Worm (Caenorhabditis elegans) whole organism, dauer: ENCODE data around the gene set-9.

Source experiments
- unc-62 ChIP-seq: sonication (generic microtip); optimal IDR thresholded peaks from 2 replicates; lab custom pipeline; 2017; ENCODE audit warnings: missing biosample characterization, missing genetic modification reagents, missing genetic modification characterization

Gene set-9

DNA sequence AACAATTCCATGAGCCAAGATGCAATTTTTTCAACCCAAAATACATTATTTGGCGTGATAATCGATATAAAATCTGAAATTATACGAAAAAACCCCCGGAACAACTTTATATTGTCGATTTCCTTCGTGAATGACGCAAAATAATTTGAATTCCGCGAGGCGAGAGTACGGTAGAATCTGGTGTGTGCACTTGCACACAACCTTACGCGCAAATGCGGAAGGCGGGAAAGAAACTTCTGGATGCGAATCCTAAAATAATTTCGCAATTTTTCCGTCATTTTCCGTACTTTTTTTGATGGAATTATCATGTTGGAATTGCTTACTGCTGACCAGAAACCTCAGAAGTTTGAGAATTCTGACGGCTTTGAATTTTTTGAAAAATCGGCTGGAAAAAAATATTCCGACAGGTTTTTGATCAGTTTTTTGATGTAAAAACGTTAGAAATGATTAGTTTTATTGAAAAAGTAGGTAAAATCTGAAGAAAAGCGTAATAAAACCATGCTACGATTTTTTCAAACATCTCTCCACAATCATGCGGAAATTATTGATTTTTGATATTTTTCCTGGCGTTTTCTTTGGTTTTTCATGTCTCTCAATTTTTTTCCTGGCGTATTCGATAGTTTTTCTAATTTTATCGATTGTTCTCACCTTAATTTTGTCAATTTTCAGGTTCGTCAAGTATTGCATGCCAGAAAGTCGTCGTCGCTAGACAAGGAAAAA, at the start of gene set-9:
set-9 (plus strand) TSS at position 670 of the 720 bp plus-strand sequence.
- no peak for TF ChIP-seq unc-62 (GFP tag; lab: Kevin White, UChicago)

DNA sequence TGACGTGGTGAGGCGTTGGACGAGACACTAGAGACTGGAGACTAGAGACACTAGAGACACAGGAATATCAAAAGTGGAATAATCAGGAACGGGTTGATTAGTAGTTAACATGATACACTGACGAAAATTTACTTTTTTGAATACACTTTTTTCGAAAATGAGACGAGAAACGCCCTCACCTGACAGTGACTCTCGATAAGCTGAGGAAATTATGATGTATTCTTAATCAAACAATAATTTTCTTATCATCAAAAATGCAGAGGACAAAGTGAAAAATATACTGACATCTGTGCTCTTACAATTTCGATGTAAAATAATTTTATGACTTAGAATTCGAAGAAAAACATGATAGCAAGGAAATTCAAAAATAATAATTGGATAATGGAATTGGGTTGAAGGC, 48.3 kb upstream of the set-9 start:
- TF ChIP-seq unc-62 (GFP tag; lab: Kevin White, UChicago) = no peak

DNA sequence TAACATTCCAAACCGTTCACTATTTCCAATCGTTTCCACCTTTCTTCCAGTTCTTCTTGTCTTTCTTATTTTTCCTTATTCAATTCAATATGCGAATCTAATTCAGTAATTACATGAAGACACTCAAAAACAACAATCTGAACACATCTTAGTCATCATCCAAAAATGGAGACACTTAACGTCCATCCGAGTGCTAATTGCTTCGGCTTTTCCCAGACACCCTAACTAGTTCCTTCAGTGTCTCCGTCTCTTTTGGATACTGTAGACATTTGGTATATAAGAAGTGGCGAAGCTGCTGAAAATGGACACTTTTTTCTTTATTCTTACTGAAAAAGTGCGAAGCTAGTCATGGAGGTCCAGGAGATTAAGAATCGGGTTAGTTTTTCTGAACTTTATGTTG, 44.7 kb upstream of the set-9 start, which contains the start of gene col-33:
col-33 (plus strand) TSS at position 301 of the 400 bp plus-strand sequence.
- no peak for TF ChIP-seq unc-62 (GFP tag; lab: Kevin White, UChicago)

DNA sequence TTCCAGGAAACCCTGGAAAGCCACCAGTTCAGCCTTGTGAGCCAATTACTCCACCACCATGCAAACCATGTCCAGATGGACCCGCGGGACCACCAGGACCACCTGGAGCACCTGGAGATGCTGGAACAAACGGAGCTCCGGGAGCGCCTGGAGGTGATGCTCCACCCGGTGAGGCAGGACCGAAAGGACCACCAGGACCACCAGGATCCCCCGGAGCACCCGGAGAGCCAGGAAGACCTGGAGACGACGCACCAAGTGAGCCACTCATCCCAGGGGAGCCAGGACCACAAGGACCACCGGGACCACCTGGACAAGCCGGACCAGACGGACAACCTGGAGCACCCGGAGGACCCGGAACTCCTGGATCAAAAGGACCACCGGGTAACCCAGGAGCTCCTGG, 43.0 kb upstream of the set-9 start:
- no peak for TF ChIP-seq unc-62 (GFP tag; lab: Kevin White, UChicago)

DNA sequence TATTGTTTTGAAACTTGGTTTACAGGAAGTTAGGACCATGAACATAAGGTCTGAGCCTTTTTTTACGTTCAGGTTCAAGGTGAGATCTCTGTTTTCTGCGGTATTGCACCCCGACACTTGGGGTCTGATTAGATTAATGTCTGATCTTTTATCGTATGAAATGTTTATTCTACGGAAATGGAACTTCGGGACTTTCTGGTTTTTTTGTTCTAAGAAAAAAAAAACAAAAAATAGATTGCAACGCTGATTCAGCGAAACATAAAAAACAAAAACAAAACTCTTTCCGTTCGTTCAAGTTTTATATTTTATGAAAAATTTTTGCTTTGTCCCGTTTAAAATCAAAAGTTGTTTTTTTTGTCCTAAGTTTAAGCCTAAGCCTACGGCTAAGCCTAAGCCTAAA, 42.5 kb upstream of the set-9 start, which contains the start of gene F36A4.5:
F36A4.5 (plus strand) TSS at position 301 of the 400 bp plus-strand sequence.
- no peak for TF ChIP-seq unc-62 (GFP tag; lab: Kevin White, UChicago)

DNA sequence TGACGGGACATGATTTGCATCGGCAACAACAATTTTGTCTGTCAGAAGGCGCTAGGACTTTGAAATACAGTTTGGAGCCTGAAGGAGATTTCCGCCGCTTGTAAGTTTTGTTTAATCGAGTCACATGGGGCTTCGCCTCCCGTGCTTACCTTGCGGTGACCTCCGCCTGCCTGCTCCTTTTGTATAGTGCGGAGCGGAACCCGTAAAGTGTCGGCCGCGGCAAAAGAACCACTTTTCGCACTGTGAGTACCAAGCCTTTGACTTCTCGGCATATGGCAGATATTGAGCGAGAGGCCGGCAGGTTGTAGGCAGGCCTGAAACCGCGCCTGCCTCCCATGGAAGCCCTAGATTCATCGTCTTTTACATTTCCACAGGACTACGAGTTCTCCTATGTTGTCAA, 41.7 kb upstream of the set-9 start:
- TF ChIP-seq unc-62 (GFP tag; lab: Kevin White, UChicago) = no peak

DNA sequence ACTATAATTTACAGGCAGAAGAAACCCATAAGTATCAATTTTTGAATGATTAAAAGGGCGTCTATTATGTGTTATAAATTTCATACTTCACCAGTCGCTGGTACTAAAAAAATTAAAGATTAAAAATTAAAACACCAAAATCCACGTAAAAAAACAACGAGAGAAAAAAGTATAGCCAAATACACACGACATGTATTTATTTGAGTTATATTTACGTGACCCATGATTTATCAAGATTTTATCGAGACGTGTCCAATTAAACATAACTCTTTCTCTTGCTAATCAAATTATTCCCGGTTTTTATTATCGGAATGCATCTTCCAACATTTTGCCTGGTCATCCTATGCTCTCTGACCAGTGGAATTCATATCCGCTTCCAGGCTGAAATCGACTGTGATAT, 40.4 kb upstream of the set-9 start, which contains the start of gene F36A4.4:
F36A4.4 (plus strand) TSS at position 301 of the 400 bp plus-strand sequence.
- no peak for TF ChIP-seq unc-62 (GFP tag; lab: Kevin White, UChicago)

DNA sequence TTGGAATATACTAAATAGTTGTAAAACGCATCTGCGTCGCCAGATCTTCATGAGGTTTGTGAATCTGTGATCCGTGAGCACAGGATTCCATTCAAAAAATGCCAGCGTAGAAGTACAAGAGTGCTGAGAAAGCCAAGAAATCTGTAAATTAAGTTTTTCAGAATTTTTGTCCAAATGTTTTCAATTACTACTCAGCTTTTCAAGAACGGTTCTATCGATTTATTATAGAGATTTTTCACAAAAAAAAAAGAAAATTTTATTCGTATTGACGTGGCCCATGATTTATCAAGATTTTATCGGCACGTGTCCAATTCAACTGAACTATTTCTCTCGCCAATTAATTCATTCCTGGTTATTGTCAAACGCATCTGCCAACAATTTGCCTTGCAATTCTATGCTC, 38.4 kb upstream of the set-9 start, which contains the start of gene F36A4.3:
F36A4.3 (plus strand) TSS at position 301 of the 400 bp plus-strand sequence.
- TF ChIP-seq unc-62 (GFP tag; lab: Kevin White, UChicago) = no peak

DNA sequence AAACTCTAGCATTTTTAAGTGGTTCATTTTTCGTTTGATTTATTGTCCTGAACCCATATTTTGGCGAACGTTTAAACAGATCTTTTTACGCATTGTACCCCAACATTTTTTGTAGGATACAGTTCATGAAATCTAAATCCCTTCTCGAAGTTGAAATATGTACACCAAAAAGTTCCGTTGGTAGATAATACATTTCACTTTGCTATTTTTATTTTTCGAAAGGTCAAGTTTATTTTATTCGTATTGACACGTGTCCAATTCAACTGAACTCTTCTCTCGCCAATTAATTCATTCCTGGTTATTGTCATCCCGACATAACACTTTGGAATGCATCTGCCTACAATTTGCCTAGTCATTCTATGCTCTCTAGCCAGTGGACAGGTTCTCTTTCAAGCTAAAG, 36.8 kb upstream of the set-9 start, which contains the start of gene F36A4.2:
F36A4.2 (plus strand) TSS at position 301 of the 400 bp plus-strand sequence.
- no peak for TF ChIP-seq unc-62 (GFP tag; lab: Kevin White, UChicago)

DNA sequence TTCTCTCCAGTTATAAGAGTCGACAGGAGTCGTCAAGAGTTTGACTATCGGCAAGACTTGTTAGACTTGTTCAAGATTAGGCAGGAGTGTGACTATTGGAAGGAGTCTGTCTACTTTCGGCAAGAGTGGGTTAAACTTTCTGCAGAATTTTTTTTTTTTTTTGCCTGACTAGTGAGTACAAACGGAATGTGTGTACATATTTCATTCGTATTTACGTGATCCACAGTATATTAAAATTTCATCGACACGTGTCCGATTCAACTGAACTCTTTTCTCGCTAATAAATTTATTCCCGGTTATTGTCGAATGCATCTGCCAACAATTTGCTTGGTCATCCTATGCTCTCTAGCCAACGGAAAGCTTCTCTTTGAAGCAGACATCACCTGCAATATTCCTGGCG, 35.5 kb upstream of the set-9 start, which contains the start of gene F36A4.1:
F36A4.1 (plus strand) TSS at position 301 of the 400 bp plus-strand sequence.
- TF ChIP-seq unc-62 (GFP tag; lab: Kevin White, UChicago) = no peak

DNA sequence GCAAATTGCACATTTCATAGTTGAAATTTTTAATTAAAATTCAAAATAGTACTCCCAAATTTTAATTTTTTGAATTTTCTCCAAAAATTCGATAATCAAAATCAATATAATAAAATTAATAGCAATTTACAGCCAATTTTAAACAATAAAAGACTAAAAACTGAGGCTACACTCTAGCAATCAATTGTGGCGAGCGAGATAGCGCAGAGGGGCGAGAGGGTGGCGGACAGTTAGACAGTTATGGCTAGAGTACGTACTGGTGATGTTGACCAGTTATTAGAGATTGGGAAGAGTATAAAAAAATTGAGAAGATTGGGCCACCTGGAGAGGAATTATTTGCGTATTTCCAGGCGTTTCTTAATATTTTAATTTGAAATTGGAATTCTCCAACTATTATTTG, 30.0 kb upstream of the set-9 start, which contains the start of gene nhr-78:
nhr-78 (minus strand) TSS at position 182 of the 400 bp plus-strand sequence.
- TF ChIP-seq unc-62 (GFP tag; lab: Kevin White, UChicago) = no peak

DNA sequence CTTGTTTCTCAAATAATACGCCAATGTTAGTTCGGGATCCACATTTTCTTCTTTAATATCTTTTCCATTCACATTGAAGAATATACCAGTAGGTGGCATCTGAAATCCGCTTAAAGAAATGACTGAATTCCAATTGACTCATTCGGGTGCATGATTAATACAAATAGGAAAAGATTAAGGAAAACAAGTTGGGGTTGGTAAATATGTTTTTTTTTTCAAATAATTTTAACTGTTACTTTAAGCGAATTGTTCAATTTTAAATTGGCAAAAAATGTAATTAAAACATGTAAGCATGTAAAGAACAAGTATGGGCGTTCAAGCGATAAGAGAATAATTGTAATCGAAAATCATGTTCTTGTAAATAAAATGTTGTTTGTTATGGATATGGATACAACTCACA, 23.7 kb upstream of the set-9 start, which contains the start of gene F15E6.6:
F15E6.6 (minus strand) TSS at position 101 of the 400 bp plus-strand sequence.
- no peak for TF ChIP-seq unc-62 (GFP tag; lab: Kevin White, UChicago)

DNA sequence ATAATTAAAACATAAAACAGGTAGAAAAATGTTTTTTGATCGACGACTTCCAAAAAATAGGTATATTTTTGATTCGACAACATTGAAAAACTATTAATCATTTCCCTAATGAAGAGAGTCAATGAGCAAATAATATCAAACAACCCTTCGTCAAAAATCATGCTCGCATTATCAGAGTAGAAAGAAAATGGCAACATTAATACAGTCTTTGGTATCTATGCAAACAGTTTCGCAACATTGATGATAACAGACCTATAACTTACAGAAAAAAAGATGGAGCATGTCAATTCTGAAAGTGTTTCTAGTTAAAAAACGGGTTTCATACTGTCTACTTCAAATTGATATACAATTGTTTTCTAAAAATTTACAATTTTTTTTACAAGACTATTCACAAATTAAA, 22.7 kb upstream of the set-9 start:
- TF ChIP-seq unc-62 (GFP tag; lab: Kevin White, UChicago) = no peak

DNA sequence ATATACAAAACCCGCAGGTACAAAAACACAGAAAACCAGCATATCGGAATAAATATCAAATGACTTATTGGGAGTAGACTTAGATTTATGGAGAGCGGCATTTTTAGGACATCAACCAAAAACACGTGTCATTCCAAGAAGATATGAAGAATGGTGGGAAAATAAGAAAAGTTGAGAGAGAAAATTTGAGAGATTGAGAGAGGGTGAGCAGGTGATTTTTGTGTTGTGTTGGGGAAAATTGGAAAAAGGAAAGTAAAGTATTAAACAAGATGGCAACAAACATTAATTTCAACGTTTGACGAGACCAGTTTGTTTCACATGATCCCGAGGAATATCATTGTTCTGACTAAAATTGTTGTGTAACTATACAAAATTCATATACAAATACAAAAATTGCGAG, 19.4 kb upstream of the set-9 start, which contains the start of gene srv-4:
srv-4 (minus strand) TSS at position 101 of the 400 bp plus-strand sequence.
- no peak for TF ChIP-seq unc-62 (GFP tag; lab: Kevin White, UChicago)

DNA sequence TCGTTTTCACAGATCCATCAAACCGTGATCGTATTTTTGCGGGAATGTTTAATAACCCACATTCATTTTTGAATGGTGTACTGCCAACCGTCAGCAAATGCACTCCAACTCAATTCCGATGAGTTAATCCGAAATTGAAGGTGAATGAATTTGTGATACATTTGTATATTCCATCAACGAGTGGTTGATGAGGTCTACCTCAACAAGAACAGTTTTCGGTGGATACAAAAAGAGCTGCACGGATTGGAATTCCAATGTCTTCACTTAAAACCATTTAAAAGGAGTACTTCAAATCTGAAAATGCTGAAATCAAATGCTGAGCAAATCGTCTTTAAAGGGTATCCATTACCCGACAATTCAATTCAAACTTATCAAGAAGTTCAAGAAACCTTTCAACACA, 18.4 kb upstream of the set-9 start, which contains the start of gene F15E6.5:
F15E6.5 (plus strand) TSS at position 301 of the 400 bp plus-strand sequence.
- TF ChIP-seq unc-62 (GFP tag; lab: Kevin White, UChicago) = no peak

DNA sequence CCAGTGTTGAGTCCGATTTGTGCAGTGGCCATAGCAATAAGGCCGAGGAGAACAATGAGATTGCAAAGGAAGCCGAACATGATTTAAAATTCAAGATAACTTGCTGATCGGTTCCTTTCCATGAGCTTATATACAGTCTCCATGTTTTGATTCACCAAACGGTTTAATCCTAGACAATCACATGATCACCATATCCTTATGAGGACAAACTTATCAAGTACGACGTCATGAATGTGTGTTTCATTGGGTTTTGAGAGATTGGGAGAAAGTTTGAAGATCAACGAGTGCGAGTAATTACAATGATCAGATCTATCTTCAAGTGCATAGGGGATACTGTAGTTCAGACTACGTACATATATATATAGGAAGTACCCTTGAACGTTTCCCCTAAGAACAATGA, 17.2 kb upstream of the set-9 start, which contains the start of gene dct-7:
dct-7 (minus strand) TSS at position 101 of the 400 bp plus-strand sequence.
- TF ChIP-seq unc-62 (GFP tag; lab: Kevin White, UChicago) = no peak
